Fruit fly (Drosophila melanogaster) whole organism, embryonic: ENCODE measurements around the gene PIG-T.

ENCODE experiments used
- Awh ChIP-seq: fragments of 200-800 bp; sonication (Bioruptor generic); IDR thresholded peaks from 2 replicates; pipeline ENCODE4, ENCODE4 v1.3.6; 2022; ENCODE audit warnings: missing biosample characterization, missing genetic modification characterization
- CG10321 ChIP-seq: fragments of 200-800 bp; sonication (Bioruptor generic); IDR thresholded peaks from 2 replicates; pipeline ENCODE4 v1.3.6; 2022; ENCODE audit warnings: missing biosample characterization, missing genetic modification characterization
- CG11504 ChIP-seq: fragments of 200-800 bp; sonication (Bioruptor generic); optimal IDR thresholded peaks from 3 replicates; lab custom pipeline; 2019; ENCODE audit warnings: missing biosample characterization, mild to moderate bottlenecking, missing genetic modification characterization, moderate library complexity
- CG11695 ChIP-seq: fragments of 200-800 bp; sonication (Bioruptor generic); IDR thresholded peaks from 3 replicates; pipeline ENCODE4 v1.3.6; 2022; ENCODE audit warnings: missing biosample characterization, missing genetic modification characterization
- CG11696 ChIP-seq: fragments of 200-800 bp; sonication (Bioruptor generic); IDR thresholded peaks from 2 replicates; pipeline ENCODE4 v1.3.6; 2022; ENCODE audit warnings: missing biosample characterization, missing genetic modification characterization
- CG12391 ChIP-seq: fragments of 200-800 bp; sonication (Bioruptor generic); optimal IDR thresholded peaks from 3 replicates; lab custom pipeline; 2018; ENCODE audit warnings: missing biosample characterization, mild to moderate bottlenecking, missing genetic modification characterization, moderate library complexity
- CG13624 ChIP-seq: fragments of 200-800 bp; sonication (Bioruptor generic); optimal IDR thresholded peaks from 2 replicates; lab custom pipeline; 2016; ENCODE audit warnings: missing biosample characterization, missing genetic modification characterization
- CG15696 ChIP-seq: fragments of 200-800 bp; sonication (Bioruptor generic); optimal IDR thresholded peaks from 2 replicates; lab custom pipeline; 2019; ENCODE audit warnings: missing biosample characterization, mild to moderate bottlenecking, missing genetic modification characterization, moderate library complexity
- CG17385 ChIP-seq: fragments of 200-800 bp; sonication (Bioruptor generic); optimal IDR thresholded peaks from 3 replicates; lab custom pipeline; 2018; ENCODE audit warnings: missing biosample characterization, mild to moderate bottlenecking, missing genetic modification characterization
- CG2120 ChIP-seq: fragments of 200-800 bp; sonication (Bioruptor generic); optimal IDR thresholded peaks from 3 replicates; lab custom pipeline; 2016; ENCODE audit warnings: missing biosample characterization, missing genetic modification characterization
- CG3065 ChIP-seq: fragments of 200-800 bp; sonication (Bioruptor generic); optimal IDR thresholded peaks from 2 replicates; lab custom pipeline; 2016; ENCODE audit warnings: missing biosample characterization, missing genetic modification characterization
- CG32772 ChIP-seq: fragments of 200-800 bp; sonication (Bioruptor generic); IDR thresholded peaks from 2 replicates; pipeline ENCODE4 v1.3.6; 2022; ENCODE audit warnings: missing biosample characterization, missing genetic modification characterization
- CG8478 ChIP-seq: fragments of >200 bp; optimal IDR thresholded peaks from 2 replicates; lab custom pipeline; 2018
- CoRest ChIP-seq: fragments of 200-800 bp; sonication (Bioruptor generic); optimal IDR thresholded peaks from 3 replicates; lab custom pipeline; 2018; ENCODE audit warnings: missing biosample characterization, mild to moderate bottlenecking, missing genetic modification characterization, moderate library complexity
- D19B ChIP-seq: fragments of 200-800 bp; sonication (Bioruptor generic); optimal IDR thresholded peaks from 2 replicates; lab custom pipeline; 2017; ENCODE audit warnings: missing biosample characterization, mild to moderate bottlenecking, missing genetic modification characterization
- Dll ChIP-seq: fragments of 200-800 bp; sonication (Bioruptor generic); IDR thresholded peaks from 4 replicates; pipeline ENCODE4 v1.3.6; 2022; ENCODE audit warnings: missing biosample characterization, missing genetic modification characterization; ENCODE audit not compliant: partially characterized antibody
- ERR ChIP-seq: fragments of 200-800 bp; sonication (Bioruptor generic); optimal IDR thresholded peaks from 2 replicates; lab custom pipeline; 2016; ENCODE audit warnings: missing biosample characterization, missing genetic modification characterization
- Ets65A ChIP-seq: fragments of 200-800 bp; sonication (Bioruptor generic); peaks from one replicate; lab custom pipeline; 2016; ENCODE audit warnings: missing biosample characterization, missing genetic modification characterization
- Gug ChIP-seq: fragments of 200-800 bp; sonication (Bioruptor generic); IDR thresholded peaks from 4 replicates; pipeline ENCODE4 v1.3.6; 2022; ENCODE audit warnings: missing biosample characterization, missing genetic modification characterization
- Hsf ChIP-seq: fragments of 200-800 bp; sonication (Bioruptor generic); optimal IDR thresholded peaks from 3 replicates; lab custom pipeline; 2016; ENCODE audit warnings: missing biosample characterization, missing genetic modification characterization
- Jarid2 ChIP-seq: fragments of 200-800 bp; sonication (Bioruptor generic); optimal IDR thresholded peaks from 3 replicates; lab custom pipeline; 2017; ENCODE audit warnings: mild to moderate bottlenecking, missing biosample characterization, missing genetic modification reagents, missing genetic modification characterization
- Lhr ChIP-seq: fragments of 200-800 bp; sonication (Bioruptor generic); optimal IDR thresholded peaks from 3 replicates; lab custom pipeline; 2017; ENCODE audit warnings: mild to moderate bottlenecking, missing biosample characterization, missing genetic modification reagents, missing genetic modification characterization
- Med ChIP-seq: fragments of 200-800 bp; sonication (Bioruptor generic); peaks from one replicate; lab custom pipeline; 2016; ENCODE audit warnings: missing biosample characterization, missing genetic modification characterization, mild to moderate bottlenecking, inconsistent platforms, moderate library complexity
- Myb ChIP-seq: fragments of 200-800 bp; sonication (Bioruptor generic); optimal IDR thresholded peaks from 2 replicates; lab custom pipeline; 2016; ENCODE audit warnings: missing biosample characterization, missing genetic modification characterization
- Nf-YB ChIP-seq: fragments of 200-800 bp; sonication (Bioruptor generic); optimal IDR thresholded peaks from 3 replicates; lab custom pipeline; 2019; ENCODE audit warnings: missing biosample characterization, mild to moderate bottlenecking, missing genetic modification characterization, moderate library complexity
- Ptx1 ChIP-seq: fragments of 200-800 bp; sonication (Bioruptor generic); IDR thresholded peaks from 2 replicates; pipeline ENCODE4 v1.3.6; 2022; ENCODE audit warnings: missing biosample characterization, missing genetic modification characterization
- amos ChIP-seq: fragments of 200-800 bp; sonication (Bioruptor generic); IDR thresholded peaks from 2 replicates; pipeline ENCODE4 v1.3.6; 2022; ENCODE audit warnings: missing biosample characterization, missing genetic modification characterization; ENCODE audit not compliant: partially characterized antibody
- ase ChIP-seq: fragments of 200-800 bp; sonication (Bioruptor generic); IDR thresholded peaks from 3 replicates; pipeline ENCODE4 v1.3.6; 2022; ENCODE audit warnings: missing biosample characterization, missing genetic modification characterization
- corto ChIP-seq: fragments of 200-800 bp; sonication (Bioruptor generic); optimal IDR thresholded peaks from 2 replicates; lab custom pipeline; 2016; ENCODE audit warnings: missing biosample characterization, mild to moderate bottlenecking, missing genetic modification characterization, moderate library complexity
- crp ChIP-seq, 2 experiments: fragments of 200-800 bp; sonication (Bioruptor generic); optimal IDR thresholded peaks; 2 replicates in 1 of 2; 3 replicates in 1 of 2; lab custom pipeline; 2017; ENCODE audit warnings: missing biosample characterization in 2 of 2, missing genetic modification characterization in 2 of 2, mild to moderate bottlenecking in 1 of 2, moderate library complexity in 1 of 2
- dpn ChIP-seq, 2 experiments: fragments of 200-800 bp; sonication (Bioruptor generic); optimal IDR thresholded peaks; 3 replicates each; lab custom pipeline; 2016; ENCODE audit warnings: missing biosample characterization in 2 of 2, missing genetic modification characterization in 2 of 2
- gt ChIP-seq: fragments of 200-800 bp; sonication (Bioruptor generic); IDR thresholded peaks from 2 replicates; pipeline ENCODE4 v1.3.6; 2022; ENCODE audit warnings: missing biosample characterization, missing genetic modification characterization
- lola ChIP-seq, 3 experiments: fragments of >200 bp in 2 of 3; fragments of 200-800 bp in 1 of 3; sonication (Bioruptor generic) in 1 of 3; optimal IDR thresholded peaks; 2 replicates each; lab custom pipeline; 2017 to 2019; ENCODE audit warnings: missing biosample characterization in 3 of 3, missing genetic modification characterization in 3 of 3, mild to moderate bottlenecking in 1 of 3, moderate library complexity in 1 of 3
- lov ChIP-seq, 2 experiments: fragments of 200-800 bp in 1 of 2; fragments of >200 bp in 1 of 2; sonication (Bioruptor generic) in 1 of 2; IDR thresholded peaks in 1 of 2; optimal IDR thresholded peaks in 1 of 2; 2 replicates in 1 of 2; 3 replicates in 1 of 2; pipeline versions ENCODE4 v1.3.6 to Lab custom; 2017 to 2022; ENCODE audit warnings: missing biosample characterization in 1 of 2, missing genetic modification characterization in 1 of 2
- nerfin-2 ChIP-seq: fragments of 200-800 bp; sonication (Bioruptor generic); IDR thresholded peaks from 2 replicates; pipeline ENCODE4 v1.3.6; 2022; ENCODE audit warnings: missing biosample characterization, missing genetic modification characterization; ENCODE audit not compliant: partially characterized antibody
- odd ChIP-seq: fragments of 200-800 bp; sonication (Bioruptor generic); optimal IDR thresholded peaks from 2 replicates; lab custom pipeline; 2017; ENCODE audit warnings: missing biosample characterization, mild to moderate bottlenecking, missing genetic modification characterization
- pros ChIP-seq: fragments of 200-800 bp; sonication (Bioruptor generic); optimal IDR thresholded peaks from 3 replicates; lab custom pipeline; 2019; ENCODE audit warnings: missing biosample characterization, mild to moderate bottlenecking, missing genetic modification characterization, moderate library complexity
- row ChIP-seq: fragments of 200-800 bp; sonication (Bioruptor generic); IDR thresholded peaks from 3 replicates; pipeline ENCODE4 v1.3.6; 2022; ENCODE audit warnings: missing biosample characterization, missing genetic modification characterization
- sens ChIP-seq: fragments of 200-800 bp; sonication (Bioruptor generic); peaks from one replicate; lab custom pipeline; 2016; ENCODE audit warnings: missing biosample characterization, missing genetic modification characterization
- sens-2 ChIP-seq: fragments of 200-800 bp; sonication (Bioruptor generic); IDR thresholded peaks from 2 replicates; pipeline ENCODE4 v1.3.6; 2022; ENCODE audit warnings: missing biosample characterization, missing genetic modification characterization
- slp2 ChIP-seq: fragments of 200-800 bp; sonication (Bioruptor generic); optimal IDR thresholded peaks from 2 replicates; lab custom pipeline; 2016; ENCODE audit warnings: missing biosample characterization, missing genetic modification characterization
- sqz ChIP-seq: fragments of 200-800 bp; sonication (Bioruptor generic); optimal IDR thresholded peaks from 3 replicates; lab custom pipeline; 2018; ENCODE audit warnings: missing biosample characterization, mild to moderate bottlenecking, missing genetic modification characterization
- tgo ChIP-seq: fragments of 200-800 bp; sonication (Bioruptor generic); IDR thresholded peaks from 3 replicates; pipeline ENCODE4 v1.3.6; 2022; ENCODE audit warnings: missing biosample characterization, missing genetic modification characterization
- toy ChIP-seq: fragments of 200-800 bp; sonication (Bioruptor generic); IDR thresholded peaks from 2 replicates; pipeline ENCODE4 v1.3.6; 2022; ENCODE audit warnings: missing biosample characterization, missing genetic modification characterization
- trem ChIP-seq: fragments of 200-800 bp; optimal IDR thresholded peaks from 3 replicates; lab custom pipeline; 2019; ENCODE audit warnings: missing biosample characterization, mild to moderate bottlenecking, missing genetic modification characterization, moderate library complexity
- unc-4 ChIP-seq: fragments of 200-800 bp; sonication (Bioruptor generic); IDR thresholded peaks from 2 replicates; pipeline ENCODE4 v1.3.6; 2022; ENCODE audit warnings: missing biosample characterization, missing genetic modification characterization; ENCODE audit not compliant: partially characterized antibody
- wdn ChIP-seq: fragments of 200-800 bp; sonication (Bioruptor generic); IDR thresholded peaks from 2 replicates; pipeline ENCODE4 v1.3.6; 2022; ENCODE audit warnings: missing biosample characterization, missing genetic modification characterization
- zf30C ChIP-seq: fragments of 200-800 bp; sonication (Bioruptor generic); optimal IDR thresholded peaks from 3 replicates; lab custom pipeline; 2018; ENCODE audit warnings: missing biosample characterization, mild to moderate bottlenecking, missing genetic modification characterization
- zfh1 ChIP-seq: fragments of 200-800 bp; sonication (Bioruptor generic); IDR thresholded peaks from 3 replicates; pipeline ENCODE4 v1.3.6; 2022; ENCODE audit warnings: missing biosample characterization, missing genetic modification characterization

The PIG-T gene

dm6 chrX:8416209-8416608, 9.1 kb upstream of the PIG-T start (continued):
- TF ChIP-seq CG10321 = no peak
- peak in 1 of 2 experiments; percentile 28 for TF ChIP-seq crp (GFP tag; optimal IDR thresholded peaks at IDR 0.05; lab: Kevin White, UChicago)
- TF ChIP-seq corto = no peak
- no peak for TF ChIP-seq odd
- TF ChIP-seq CG3065 (GFP tag; lab: Kevin White, UChicago) = no peak
- TF ChIP-seq Nf-YB (GFP tag; lab: Kevin White, UChicago) = no peak
- TF ChIP-seq zf30C (GFP tag; lab: Kevin White, UChicago) = peak; percentile 57
- TF ChIP-seq Jarid2 = no peak
- TF ChIP-seq CG13624 = no peak
- TF ChIP-seq Hsf (GFP tag; lab: Kevin White, UChicago) = no peak
- peak; percentile 78 for TF ChIP-seq pros
- no peak for TF ChIP-seq Dll (GFP tag; lab: Robert Waterston, UW)
- TF ChIP-seq Lhr = no peak
- TF ChIP-seq Myb (GFP tag; lab: Kevin White, UChicago) = no peak
- peak; percentile 45 for TF ChIP-seq CG17385 (GFP tag; lab: Kevin White, UChicago)
- no peak for TF ChIP-seq nerfin-2 (GFP tag; lab: Robert Waterston, UW)
- TF ChIP-seq trem (tag; lab: Kevin White, UChicago) = no peak
- TF ChIP-seq sqz = no peak
- TF ChIP-seq, all 482 proteins: peak for 7

dm6 chrX:8415605-8416004, 8.5 kb upstream of the PIG-T start:
- TF ChIP-seq CG11696 (GFP tag; lab: Robert Waterston, UW) = peak; percentile 56; the same call in 1 of the 2 replicates
- TF ChIP-seq Ptx1 = 0 out of 2 replicates have a peak, but pooled peaks have one; percentile 19
- no peak for TF ChIP-seq Awh (GFP tag; lab: Robert Waterston, UW)
- peak; percentile 12 for TF ChIP-seq Med (GFP tag; lab: Kevin White, UChicago)
- TF ChIP-seq CG11504 (tag; lab: Kevin White, UChicago) = peak; percentile 5
- peak; percentile 79 for TF ChIP-seq sens
- TF ChIP-seq CoRest (tag; lab: Kevin White, UChicago) = no peak
- TF ChIP-seq Ets65A (GFP tag; lab: Kevin White, UChicago) = peak; percentile 25

- no peak for TF ChIP-seq wdn (GFP tag; lab: Robert Waterston, UW)
- no peak for TF ChIP-seq Ets65A (GFP tag; lab: Kevin White, UChicago)
- no peak for TF ChIP-seq CG32772 (GFP tag; lab: Robert Waterston, UW)
- TF ChIP-seq unc-4 (GFP tag; lab: Robert Waterston, UW) = no peak
- peak; percentile 9 for TF ChIP-seq CG2120 (GFP tag; lab: Kevin White, UChicago)
- TF ChIP-seq Jarid2 = no peak
- TF ChIP-seq slp2 (GFP tag; lab: Kevin White, UChicago) = no peak
- no peak for TF ChIP-seq D19B (GFP tag; lab: Kevin White, UChicago)
- no peak for TF ChIP-seq toy (GFP tag; lab: Robert Waterston, UW)
- no peak for TF ChIP-seq zfh1 (GFP tag; lab: Robert Waterston, UW)
- TF ChIP-seq CG15696 (tag; lab: Kevin White, UChicago) = no peak
- TF ChIP-seq Gug = no peak
- TF ChIP-seq ERR (GFP tag; lab: Kevin White, UChicago) = no peak
- peak; percentile 55 for TF ChIP-seq zf30C (GFP tag; lab: Kevin White, UChicago)
- no peak for TF ChIP-seq tgo (GFP tag; lab: Robert Waterston, UW)
- 0 out of 3 replicates have a peak, but pooled peaks have one; percentile 25 for TF ChIP-seq row (GFP tag; lab: Robert Waterston, UW)
- no peak for TF ChIP-seq amos (GFP tag; lab: Robert Waterston, UW)
- TF ChIP-seq Med (GFP tag; lab: Kevin White, UChicago) = peak; percentile 52
- TF ChIP-seq CG12391 = no peak
- no peak for TF ChIP-seq CG11695 (GFP tag; lab: Robert Waterston, UW)
- TF ChIP-seq ase (GFP tag; lab: Robert Waterston, UW) = no peak
- no peak for TF ChIP-seq CG8478 (lab: Kevin White, UChicago)
- no peak for TF ChIP-seq sens-2 (GFP tag; lab: Robert Waterston, UW)
- TF ChIP-seq gt (GFP tag; lab: Robert Waterston, UW) = no peak
- TF ChIP-seq dpn (GFP tag; optimal IDR thresholded peaks at IDR 0.05; lab: Kevin White, UChicago) = no peak
- TF ChIP-seq lov (optimal IDR thresholded peaks at IDR 0.05; lab: Kevin White, UChicago) = no peak
- TF ChIP-seq lov (GFP tag; IDR thresholded peaks at IDR 0.05; lab: Robert Waterston, UW) = no peak
- no peak for TF ChIP-seq lola (GFP tag; optimal IDR thresholded peaks at IDR 0.05; lab: Kevin White, UChicago)
Measured at dm6 chrX:8414351-8414750, 7.3 kb upstream of the PIG-T start.
